Worm (Caenorhabditis elegans): ENCODE results near the gene eif-2Bepsilon.

- TF ChIP-seq nhr-237 (tag; optimal IDR thresholded peaks at IDR 0.05) = no peak
- TF ChIP-seq arid-1 (GFP tag; conservative IDR thresholded peaks at IDR 0.05) = no peak
- TF ChIP-seq nhr-6 (tag; optimal IDR thresholded peaks at IDR 0.05) = no peak
- TF ChIP-seq nhr-77 (tag; optimal IDR thresholded peaks at IDR 0.05) = no peak
- TF ChIP-seq ztf-11 (tag; optimal IDR thresholded peaks at IDR 0.05) = no peak
- no peak for TF ChIP-seq egl-27 (tag; optimal IDR thresholded peaks at IDR 0.05)
These were observed 45.4 kb downstream of the eif-2Bepsilon start, which contains the start of gene cup-16 for ce11 chrII:8707024-8707423.
